Fruit fly (Drosophila melanogaster) whole organism, prepupa: ENCODE measurements around the gene CG4733.

Source experiments
- CG16779 ChIP-seq: fragments of 200-800 bp; sonication (Bioruptor generic); optimal IDR thresholded peaks from 3 replicates; lab custom pipeline; 2017; ENCODE audit warnings: missing biosample characterization, mild to moderate bottlenecking, missing genetic modification characterization
- CG3919 ChIP-seq: fragments of 200-800 bp; sonication (Bioruptor generic); optimal IDR thresholded peaks from 3 replicates; lab custom pipeline; 2016; ENCODE audit warnings: missing biosample characterization, missing genetic modification characterization
- CG6276 ChIP-seq: fragments of 200-800 bp; sonication (Bioruptor generic); optimal IDR thresholded peaks from 2 replicates; lab custom pipeline; 2017; ENCODE audit warnings: missing biosample characterization, mild to moderate bottlenecking, missing genetic modification characterization
- CG6854 ChIP-seq: fragments of 200-800 bp; sonication (Bioruptor generic); optimal IDR thresholded peaks from 2 replicates; lab custom pipeline; 2017; ENCODE audit warnings: missing biosample characterization, mild to moderate bottlenecking, missing genetic modification characterization
- CG9139 ChIP-seq: fragments of 200-800 bp; sonication (Bioruptor generic); optimal IDR thresholded peaks from 3 replicates; lab custom pipeline; 2017; ENCODE audit warnings: missing biosample characterization, mild to moderate bottlenecking, missing genetic modification characterization
- Hr39 ChIP-seq: fragments of 200-800 bp; sonication (Bioruptor generic); optimal IDR thresholded peaks from 2 replicates; lab custom pipeline; 2016; ENCODE audit warnings: missing biosample characterization, missing genetic modification characterization
- OdsH ChIP-seq: fragments of 200-800 bp; sonication (Bioruptor generic); optimal IDR thresholded peaks from 3 replicates; lab custom pipeline; 2016; ENCODE audit warnings: missing biosample characterization, missing genetic modification characterization
- Smox ChIP-seq: fragments of 200-800 bp; sonication (Bioruptor generic); optimal IDR thresholded peaks from 3 replicates; lab custom pipeline; 2016; ENCODE audit warnings: missing biosample characterization, missing genetic modification characterization
- Sox102F ChIP-seq: fragments of 200-800 bp; sonication (Bioruptor generic); optimal IDR thresholded peaks from 2 replicates; lab custom pipeline; 2016; ENCODE audit warnings: missing biosample characterization, mild to moderate bottlenecking, missing genetic modification characterization
- net ChIP-seq: fragments of 200-800 bp; sonication (Bioruptor generic); optimal IDR thresholded peaks from 3 replicates; lab custom pipeline; 2016; ENCODE audit warnings: missing biosample characterization, missing genetic modification characterization
- vri ChIP-seq: fragments of 200-800 bp; sonication (Bioruptor generic); optimal IDR thresholded peaks from 3 replicates; lab custom pipeline; 2016; ENCODE audit warnings: missing biosample characterization, mild to moderate bottlenecking, missing genetic modification characterization

DNA sequence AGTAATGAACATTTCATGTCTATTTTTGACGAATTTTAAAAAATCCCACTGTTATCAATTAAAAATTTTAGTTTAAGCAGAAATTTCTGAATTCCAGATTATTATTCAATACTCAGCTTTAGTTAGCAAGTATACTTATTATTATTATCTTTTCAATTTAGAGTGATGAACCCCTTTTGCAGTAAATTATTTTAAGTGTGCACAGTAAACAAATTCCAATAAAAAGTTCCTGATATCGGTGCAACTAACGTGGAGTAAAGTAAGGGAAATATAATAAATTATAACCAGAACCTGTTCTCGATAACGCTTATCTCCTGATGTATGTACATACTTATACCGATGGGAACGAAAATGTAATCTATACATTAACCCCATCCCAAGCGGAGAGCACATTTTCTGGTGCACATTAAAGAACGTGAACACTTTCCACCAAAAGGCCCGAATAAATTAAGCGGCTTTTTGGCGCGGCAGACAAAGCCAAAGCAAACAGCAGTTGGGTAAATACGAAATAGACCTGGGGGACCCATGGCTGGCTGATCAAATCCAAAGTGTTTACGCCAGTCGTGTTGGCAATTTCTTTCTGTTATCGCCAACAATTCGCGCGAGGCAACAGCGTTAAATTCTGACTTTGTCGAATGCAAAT, 32.4 kb upstream of the CG4733 start:
- TF ChIP-seq net (GFP tag; lab: Kevin White, UChicago): no peak
- no peak for TF ChIP-seq CG3919
- TF ChIP-seq Sox102F (GFP tag; lab: Kevin White, UChicago): no peak
- TF ChIP-seq Hr39 (GFP tag; lab: Kevin White, UChicago): no peak
- no peak for TF ChIP-seq OdsH
- TF ChIP-seq CG6276: no peak
- TF ChIP-seq vri: peak; percentile 81
- TF ChIP-seq CG16779 (tag; lab: Kevin White, UChicago): no peak
- TF ChIP-seq Smox: no peak
- peak; percentile 17 for TF ChIP-seq CG6854 (GFP tag; lab: Kevin White, UChicago)
- no peak for TF ChIP-seq CG9139 (GFP tag; lab: Kevin White, UChicago)
